Fruit fly (Drosophila melanogaster) whole organism, embryonic: Measurements from ENCODE around the gene 14-3-3epsilon.
A peak's percentile ranks its signal among the peaks of the same experiment; 100 is the strongest.

Experiments used
- BtbVII ChIP-seq: fragments of 200-800 bp; sonication (Bioruptor generic); optimal IDR thresholded peaks from 3 replicates; lab custom pipeline; 2017; ENCODE audit warnings: missing biosample characterization, mild to moderate bottlenecking, missing genetic modification characterization
- CG10209 ChIP-seq: fragments of 200-800 bp; sonication (Bioruptor generic); optimal IDR thresholded peaks from 3 replicates; lab custom pipeline; 2017; ENCODE audit warnings: missing biosample characterization, mild to moderate bottlenecking, missing genetic modification characterization, missing genetic modification reagents
- CG10543 ChIP-seq: fragments of 200-800 bp; sonication (Bioruptor generic); optimal IDR thresholded peaks from 3 replicates; lab custom pipeline; 2017; ENCODE audit warnings: missing biosample characterization, mild to moderate bottlenecking, missing genetic modification characterization, moderate library complexity
- CG10654 ChIP-seq: fragments of 200-800 bp; sonication (Bioruptor generic); optimal IDR thresholded peaks from 2 replicates; lab custom pipeline; 2016; ENCODE audit warnings: missing biosample characterization, missing genetic modification characterization
- CG11093 ChIP-seq: fragments of 200-800 bp; sonication (Bioruptor generic); IDR thresholded peaks from 3 replicates; pipeline ENCODE4 v1.3.6; 2022; ENCODE audit warnings: missing biosample characterization, missing genetic modification characterization
- CG11504 ChIP-seq: fragments of 200-800 bp; sonication (Bioruptor generic); optimal IDR thresholded peaks from 3 replicates; lab custom pipeline; 2019; ENCODE audit warnings: missing biosample characterization, mild to moderate bottlenecking, missing genetic modification characterization, moderate library complexity
- CG12104 ChIP-seq: fragments of 200-800 bp; sonication (Bioruptor generic); optimal IDR thresholded peaks from 3 replicates; lab custom pipeline; 2016; ENCODE audit warnings: missing biosample characterization, missing genetic modification characterization
- CG12744 ChIP-seq: fragments of 200-800 bp; sonication (Bioruptor generic); optimal IDR thresholded peaks from 2 replicates; lab custom pipeline; 2016; ENCODE audit warnings: missing biosample characterization, missing genetic modification characterization
- CG17328 ChIP-seq: fragments of 200-800 bp; sonication (Bioruptor generic); IDR thresholded peaks from 2 replicates; pipeline ENCODE4 v1.3.6; 2022; ENCODE audit warnings: missing biosample characterization, missing genetic modification characterization
- CG2678 ChIP-seq: fragments of 200-800 bp; sonication (Bioruptor generic); optimal IDR thresholded peaks from 3 replicates; lab custom pipeline; 2019; ENCODE audit warnings: missing biosample characterization, mild to moderate bottlenecking, missing genetic modification characterization, moderate library complexity
- CG3065 ChIP-seq: fragments of 200-800 bp; sonication (Bioruptor generic); optimal IDR thresholded peaks from 2 replicates; lab custom pipeline; 2016; ENCODE audit warnings: missing biosample characterization, missing genetic modification characterization
- CG31365 ChIP-seq: fragments of 200-800 bp; sonication (Bioruptor generic); optimal IDR thresholded peaks from 2 replicates; lab custom pipeline; 2018; ENCODE audit warnings: missing biosample characterization, mild to moderate bottlenecking, missing genetic modification characterization
- CG32767 ChIP-seq: fragments of 200-800 bp; sonication (Bioruptor generic); IDR thresholded peaks from 2 replicates; pipeline ENCODE4 v1.3.6; 2022; ENCODE audit warnings: missing biosample characterization, missing genetic modification characterization
- CG3726 ChIP-seq: fragments of 200-800 bp; sonication (Bioruptor generic); IDR thresholded peaks from 3 replicates; pipeline ENCODE4, ENCODE4 v1.3.6; 2022; ENCODE audit warnings: missing biosample characterization, missing genetic modification characterization
- CG3995 ChIP-seq: fragments of 200-800 bp; sonication (Bioruptor generic); optimal IDR thresholded peaks from 3 replicates; lab custom pipeline; 2016; ENCODE audit warnings: missing biosample characterization, missing genetic modification characterization
- CG6791 ChIP-seq: fragments of 200-800 bp; sonication (Bioruptor generic); IDR thresholded peaks from 3 replicates; pipeline ENCODE4 v1.3.6; 2022; ENCODE audit warnings: missing biosample characterization, missing genetic modification characterization; ENCODE audit not compliant: partially characterized antibody
- CG7745 ChIP-seq: fragments of 200-800 bp; sonication (Bioruptor generic); optimal IDR thresholded peaks from 2 replicates; lab custom pipeline; 2018; ENCODE audit warnings: missing biosample characterization, mild to moderate bottlenecking, missing genetic modification characterization, moderate library complexity
- CG7963 ChIP-seq: fragments of 200-800 bp; sonication (Bioruptor generic); IDR thresholded peaks from 3 replicates; pipeline ENCODE4 v1.3.6; 2022; ENCODE audit warnings: missing biosample characterization, missing genetic modification characterization; ENCODE audit not compliant: partially characterized antibody
- CG8765 ChIP-seq: fragments of 200-800 bp; sonication (Bioruptor generic); IDR thresholded peaks from 2 replicates; pipeline ENCODE4 v1.3.6; 2022; ENCODE audit warnings: missing biosample characterization, missing genetic modification characterization
- CG9215 ChIP-seq: fragments of 200-800 bp; sonication (Bioruptor generic); IDR thresholded peaks from 2 replicates; pipeline ENCODE4 v1.3.6; 2022; ENCODE audit warnings: missing biosample characterization, missing genetic modification characterization
- CG9727 ChIP-seq: fragments of 200-800 bp; sonication (Bioruptor generic); optimal IDR thresholded peaks from 3 replicates; lab custom pipeline; 2017; ENCODE audit warnings: missing biosample characterization, mild to moderate bottlenecking, missing genetic modification characterization
- CG9876 ChIP-seq: fragments of 200-800 bp; sonication (Bioruptor generic); optimal IDR thresholded peaks from 2 replicates; lab custom pipeline; 2016; ENCODE audit warnings: missing biosample characterization, missing genetic modification characterization
- CoRest ChIP-seq: fragments of 200-800 bp; sonication (Bioruptor generic); optimal IDR thresholded peaks from 3 replicates; lab custom pipeline; 2018; ENCODE audit warnings: missing biosample characterization, mild to moderate bottlenecking, missing genetic modification characterization, moderate library complexity
- Deaf1 ChIP-seq: fragments of 200-800 bp; optimal IDR thresholded peaks from 3 replicates; lab custom pipeline; 2019; ENCODE audit warnings: missing biosample characterization, mild to moderate bottlenecking, missing genetic modification characterization, moderate library complexity
- Dip2 ChIP-seq: fragments of 200-800 bp; sonication (Bioruptor generic); IDR thresholded peaks from 2 replicates; pipeline ENCODE4 v1.3.6; 2022; ENCODE audit warnings: missing biosample characterization, missing genetic modification characterization
- Dip3 ChIP-seq: fragments of 200-800 bp; sonication (Bioruptor generic); optimal IDR thresholded peaks from 3 replicates; lab custom pipeline; 2016; ENCODE audit warnings: missing biosample characterization, missing genetic modification characterization
- Dll ChIP-seq: fragments of 200-800 bp; sonication (Bioruptor generic); IDR thresholded peaks from 4 replicates; pipeline ENCODE4 v1.3.6; 2022; ENCODE audit warnings: missing biosample characterization, missing genetic modification characterization; ENCODE audit not compliant: partially characterized antibody
- Drgx ChIP-seq: fragments of 200-800 bp; sonication (Bioruptor generic); IDR thresholded peaks from 2 replicates; pipeline ENCODE4 v1.3.6; 2022; ENCODE audit warnings: missing biosample characterization, missing genetic modification characterization
- Hr3 ChIP-seq: fragments of 200-800 bp; sonication (Bioruptor generic); optimal IDR thresholded peaks from 3 replicates; lab custom pipeline; 2016; ENCODE audit warnings: missing biosample characterization, missing genetic modification characterization
- Hsf ChIP-seq: fragments of 200-800 bp; sonication (Bioruptor generic); optimal IDR thresholded peaks from 3 replicates; lab custom pipeline; 2016; ENCODE audit warnings: missing biosample characterization, missing genetic modification characterization
- NC2β ChIP-seq: fragments of 200-800 bp; sonication (Bioruptor generic); optimal IDR thresholded peaks from 2 replicates; lab custom pipeline; 2016; ENCODE audit warnings: missing biosample characterization, missing genetic modification characterization
- NfI ChIP-seq: fragments of 200-800 bp; sonication (Bioruptor generic); optimal IDR thresholded peaks from 3 replicates; lab custom pipeline; 2018; ENCODE audit warnings: missing biosample characterization, mild to moderate bottlenecking, missing genetic modification characterization, moderate library complexity
- Poxn ChIP-seq: fragments of 200-800 bp; sonication (Bioruptor generic); IDR thresholded peaks from 2 replicates; pipeline ENCODE4 v1.3.6; 2022; ENCODE audit warnings: missing biosample characterization, missing genetic modification characterization
- Trl ChIP-seq, 3 experiments: fragments of >200 bp in 2 of 3; fragments of 200-800 bp in 1 of 3; sonication (Bioruptor generic) in 1 of 3; optimal IDR thresholded peaks; 2 replicates in 1 of 3; 3 replicates in 2 of 3; lab custom pipeline; 2016 to 2017; ENCODE audit warnings: missing biosample characterization in 1 of 3, missing genetic modification characterization in 1 of 3
- Vsx1 ChIP-seq: fragments of 200-800 bp; sonication (Bioruptor generic); optimal IDR thresholded peaks from 2 replicates; lab custom pipeline; 2017; ENCODE audit warnings: missing biosample characterization, mild to moderate bottlenecking, missing genetic modification characterization, missing genetic modification reagents
- ap ChIP-seq: fragments of 200-800 bp; sonication (Bioruptor generic); IDR thresholded peaks from 2 replicates; pipeline ENCODE4 v1.3.6; 2022; ENCODE audit warnings: missing biosample characterization, missing genetic modification characterization
- chn ChIP-seq: fragments of 200-800 bp; sonication (Bioruptor generic); optimal IDR thresholded peaks from 2 replicates; lab custom pipeline; 2016; ENCODE audit warnings: missing biosample characterization, missing genetic modification characterization
- corto ChIP-seq: fragments of 200-800 bp; sonication (Bioruptor generic); optimal IDR thresholded peaks from 2 replicates; lab custom pipeline; 2016; ENCODE audit warnings: missing biosample characterization, mild to moderate bottlenecking, missing genetic modification characterization, moderate library complexity
- danr ChIP-seq: fragments of 200-800 bp; sonication (Bioruptor generic); IDR thresholded peaks from 2 replicates; pipeline ENCODE4 v1.3.6; 2022; ENCODE audit warnings: missing biosample characterization, missing genetic modification characterization
- dm ChIP-seq: fragments of 200-800 bp; sonication (Bioruptor generic); optimal IDR thresholded peaks from 3 replicates; lab custom pipeline; 2016; ENCODE audit warnings: missing biosample characterization, missing genetic modification characterization
- emc ChIP-seq: fragments of 200-800 bp; sonication (Bioruptor generic); optimal IDR thresholded peaks from 2 replicates; lab custom pipeline; 2016; ENCODE audit warnings: missing biosample characterization, missing genetic modification characterization
- eve ChIP-seq, 2 experiments: fragments of >200 bp; optimal IDR thresholded peaks; 2 replicates each; lab custom pipeline; 2017; ENCODE audit warnings: missing biosample characterization in 2 of 2, missing genetic modification characterization in 2 of 2
- ewg ChIP-seq: fragments of 200-800 bp; sonication (Bioruptor generic); optimal IDR thresholded peaks from 3 replicates; lab custom pipeline; 2017; ENCODE audit warnings: mild to moderate bottlenecking, missing biosample characterization, missing genetic modification reagents, missing genetic modification characterization
- pan ChIP-seq, 4 experiments: fragments of >200 bp in 3 of 4; fragments of 200-800 bp in 1 of 4; sonication (Bioruptor generic) in 1 of 4; optimal IDR thresholded peaks in 3 of 4; IDR thresholded peaks in 1 of 4; 2 replicates each; pipeline versions ENCODE4 v1.3.6 to Lab custom; 2017 to 2022; ENCODE audit warnings: missing biosample characterization in 2 of 4, missing genetic modification characterization in 2 of 4, mixed read lengths in 1 of 4
- pzg ChIP-seq: fragments of 200-800 bp; sonication (Bioruptor generic); optimal IDR thresholded peaks from 3 replicates; lab custom pipeline; 2018; ENCODE audit warnings: missing biosample characterization, mild to moderate bottlenecking, missing genetic modification characterization, moderate library complexity
- repo ChIP-seq: fragments of 200-800 bp; sonication (Bioruptor generic); optimal IDR thresholded peaks from 2 replicates; lab custom pipeline; 2016; ENCODE audit warnings: missing biosample characterization, missing genetic modification characterization
- sug ChIP-seq: fragments of 200-800 bp; optimal IDR thresholded peaks from 2 replicates; lab custom pipeline; 2019; ENCODE audit warnings: missing biosample characterization, mild to moderate bottlenecking, missing genetic modification characterization, moderate library complexity
- tin ChIP-seq: fragments of 200-800 bp; sonication (Bioruptor generic); optimal IDR thresholded peaks from 3 replicates; lab custom pipeline; 2016; ENCODE audit warnings: missing biosample characterization, missing genetic modification characterization
- usp ChIP-seq: fragments of >200 bp; optimal IDR thresholded peaks from 2 replicates; lab custom pipeline; 2017; ENCODE audit warnings: missing biosample characterization, missing genetic modification characterization
- zf30C ChIP-seq: fragments of 200-800 bp; sonication (Bioruptor generic); optimal IDR thresholded peaks from 3 replicates; lab custom pipeline; 2018; ENCODE audit warnings: missing biosample characterization, mild to moderate bottlenecking, missing genetic modification characterization

Gene 14-3-3epsilon

DNA sequence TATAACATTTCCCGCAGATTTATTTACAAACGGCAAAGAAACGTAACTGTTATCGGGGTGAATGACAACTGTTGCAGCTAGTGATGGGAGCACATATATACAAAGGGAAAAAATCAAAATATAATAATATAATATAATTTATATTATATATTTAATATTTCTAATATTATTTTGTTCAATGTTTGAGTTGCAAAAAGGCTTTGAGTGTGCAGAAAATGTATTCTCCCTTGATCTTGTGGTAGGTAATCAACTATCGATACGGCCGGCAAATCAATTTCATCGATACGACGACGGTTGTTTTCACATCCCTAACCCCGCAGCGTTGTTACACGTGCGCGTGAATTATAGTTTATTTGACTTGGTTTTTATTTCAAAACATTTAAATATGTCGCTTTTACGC, 18.9 kb upstream of the 14-3-3epsilon start, which contains the start of the genes mTerf5 and Non3 (continued):
- TF ChIP-seq CG10543 (peak; percentile 33), Dip2 (GFP tag; lab: Robert Waterston, UW) (no peak), CG12744 (GFP tag; lab: Kevin White, UChicago) (no peak), CG11504 (tag; lab: Kevin White, UChicago) (peak; percentile 69), zf30C (peak; percentile 7), repo (GFP tag; lab: Kevin White, UChicago) (peak; percentile 18), CG9727 (GFP tag; lab: Kevin White, UChicago) (peak; percentile 60), CG3065 (GFP tag; lab: Kevin White, UChicago) (peak; percentile 21), tin (GFP tag; lab: Kevin White, UChicago) (peak; percentile 51), CG8765 (GFP tag; lab: Robert Waterston, UW) (peak; percentile 31; the same call in 1 of the 2 replicates), eve (GFP tag; optimal IDR thresholded peaks at IDR 0.05; lab: Kevin White, UChicago) (no peak), Deaf1 (tag; lab: Kevin White, UChicago) (no peak), Dip3 (GFP tag; lab: Kevin White, UChicago) (peak; percentile 8), danr (GFP tag; lab: Robert Waterston, UW) (no peak), Vsx1 (peak; percentile 27), Drgx (0 out of 2 replicates have a peak, but pooled peaks have one; percentile 24), ewg (GFP tag; lab: Kevin White, UChicago) (peak; percentile 81), chn (GFP tag; lab: Kevin White, UChicago) (no peak), Poxn (GFP tag; lab: Robert Waterston, UW) (no peak), CG17328 (GFP tag; lab: Robert Waterston, UW) (peak; percentile 51), CG3995 (GFP tag; lab: Kevin White, UChicago) (no peak), CG6791 (GFP tag; lab: Robert Waterston, UW) (peak; percentile 78), NC2β (no peak), CG3726 (no peak), CG12104 (GFP tag; lab: Kevin White, UChicago) (no peak), CG9215 (peak; percentile 46), CG10654 (GFP tag; lab: Kevin White, UChicago) (peak; percentile 56), pan (optimal IDR thresholded peaks at IDR 0.05; lab: Kevin White, UChicago) (no peak), pan (GFP tag; optimal IDR thresholded peaks at IDR 0.05 in 1 of 2, IDR thresholded peaks at IDR 0.05 in 1 of 2) (peak in 1 of 2 experiments; percentile 60), CG7745 (tag; lab: Kevin White, UChicago) (no peak), NfI (peak; percentile 69), usp (GFP tag; lab: Kevin White, UChicago) (no peak), CoRest (tag; lab: Kevin White, UChicago) (peak; percentile 69), emc (GFP tag; lab: Kevin White, UChicago) (no peak), ap (GFP tag; lab: Robert Waterston, UW) (no peak), CG31365 (no peak), sug (peak; percentile 62), corto (GFP tag; lab: Kevin White, UChicago) (no peak), Trl (optimal IDR thresholded peaks at IDR 0.05; lab: Kevin White, UChicago) (no peak), Trl (GFP tag; optimal IDR thresholded peaks at IDR 0.05; lab: Kevin White, UChicago) (no peak), Hsf (GFP tag; lab: Kevin White, UChicago) (peak; percentile 17), pzg (GFP tag; lab: Kevin White, UChicago) (peak; percentile 51), CG11093 (no peak), CG7963 (GFP tag; lab: Robert Waterston, UW) (peak; percentile 76; the same call in 2 of the 3 replicates), Dll (peak; percentile 95), CG10209 (GFP tag; lab: Kevin White, UChicago) (peak; percentile 44), Hr3 (peak; percentile 73), CG32767 (GFP tag; lab: Robert Waterston, UW) (peak; percentile 61), dm (GFP tag; lab: Kevin White, UChicago) (peak; percentile 88), CG9876 (no peak), BtbVII (GFP tag; lab: Kevin White, UChicago) (no peak), CG2678 (tag; lab: Kevin White, UChicago) (peak; percentile 67)
